Fruit fly (Drosophila melanogaster): ENCODE results near the gene CG8838.
A peak's percentile ranks its signal among the peaks of the same experiment; 100 is the strongest.

The CG8838 gene

dm6 chr2L:3375611-3376010, 18.2 kb downstream of the CG8838 start, which contains the start of gene CG15412:
Gene CG15412, minus strand, starts transcription at chr2L:3375711.
- TF ChIP-seq woc (GFP tag; optimal IDR thresholded peaks at IDR 0.05) (no peak), foxo (GFP tag; optimal IDR thresholded peaks at IDR 0.05) (no peak), pan (optimal IDR thresholded peaks at IDR 0.05) (no peak), h (GFP tag; optimal IDR thresholded peaks at IDR 0.05) (no peak), Vsx2 (GFP tag; optimal IDR thresholded peaks at IDR 0.05; ENCODE audit: partially characterized antibody) (no peak), OdsH (GFP tag; optimal IDR thresholded peaks at IDR 0.05) (no peak), Hr78 (GFP tag; optimal IDR thresholded peaks at IDR 0.05) (no peak), sage (GFP tag; optimal IDR thresholded peaks at IDR 0.05) (no peak)

dm6 chr2L:3376684-3377086, 19.2 kb downstream of the CG8838 start, which contains the start of the genes CG9662 and Ptpa:
Gene CG9662, minus strand, starts transcription at chr2L:3376737.
Gene Ptpa, plus strand, starts transcription at chr2L:3377002.
- TF ChIP-seq Dif (GFP tag; optimal IDR thresholded peaks at IDR 0.05; ENCODE audit: partially characterized antibody) (no peak), Dfd (GFP tag; optimal IDR thresholded peaks at IDR 0.05) (no peak), Jra (GFP tag; optimal IDR thresholded peaks at IDR 0.05) (peak; percentile 53), CG32264 (GFP tag; optimal IDR thresholded peaks at IDR 0.05) (peak; percentile 58), OdsH (GFP tag; optimal IDR thresholded peaks at IDR 0.05) (peak; percentile 42), foxo (GFP tag; optimal IDR thresholded peaks at IDR 0.05) (peak in 1 of 2 experiments; percentile 81), sv (GFP tag; optimal IDR thresholded peaks at IDR 0.05) (peak; percentile 46), Sp1 (GFP tag; optimal IDR thresholded peaks at IDR 0.05) (peak; percentile 63), Abd-B (GFP tag; optimal IDR thresholded peaks at IDR 0.05) (no peak), fru (GFP tag; optimal IDR thresholded peaks at IDR 0.05) (peak; percentile 72), Vsx2 (GFP tag; optimal IDR thresholded peaks at IDR 0.05; ENCODE audit: partially characterized antibody) (no peak), Hnf4 (GFP tag; optimal IDR thresholded peaks at IDR 0.05) (peak; percentile 82), CG9705 (GFP tag; optimal IDR thresholded peaks at IDR 0.05) (peak; percentile 59), dsf (GFP tag; optimal IDR thresholded peaks at IDR 0.05; ENCODE audit: borderline replicate concordance) (peak; percentile 38), psq (GFP tag; optimal IDR thresholded peaks at IDR 0.05) (peak; percentile 38), Myc (optimal IDR thresholded peaks at IDR 0.05) (peak; percentile 29), dl (GFP tag; optimal IDR thresholded peaks at IDR 0.05; ENCODE audit: insufficient read depth in 1 of 2, partially characterized antibody in 2 of 2) (no peak), Hr78 (GFP tag; optimal IDR thresholded peaks at IDR 0.05) (no peak), Rel (GFP tag; optimal IDR thresholded peaks at IDR 0.05) (no peak), Rel (tag; optimal IDR thresholded peaks at IDR 0.05) (peak; percentile 53), Hr83 (GFP tag; optimal IDR thresholded peaks at IDR 0.05; ENCODE audit: poor library complexity, severe bottlenecking) (peak; percentile 9), lola (GFP tag; optimal IDR thresholded peaks at IDR 0.05) (no peak), HLH106 (tag; optimal IDR thresholded peaks at IDR 0.05) (peak; percentile 77), woc (GFP tag; optimal IDR thresholded peaks at IDR 0.05) (peak; percentile 79), dmrt93B (GFP tag; optimal IDR thresholded peaks at IDR 0.05) (peak; percentile 64), pan (optimal IDR thresholded peaks at IDR 0.05) (no peak), jim (GFP tag; optimal IDR thresholded peaks at IDR 0.05) (peak; percentile 0), brk (GFP tag; optimal IDR thresholded peaks at IDR 0.05) (no peak), br (GFP tag; optimal IDR thresholded peaks at IDR 0.05) (peak; percentile 54), CrebA (GFP tag; optimal IDR thresholded peaks at IDR 0.05; ENCODE audit: borderline replicate concordance) (no peak), h (GFP tag; optimal IDR thresholded peaks at IDR 0.05) (peak; percentile 71), tai (GFP tag; optimal IDR thresholded peaks at IDR 0.05) (no peak), rgr (GFP tag; optimal IDR thresholded peaks at IDR 0.05) (peak; percentile 73), Mio (GFP tag; optimal IDR thresholded peaks at IDR 0.05) (no peak), GATAd (GFP tag; optimal IDR thresholded peaks at IDR 0.05) (no peak), ey (GFP tag; optimal IDR thresholded peaks at IDR 0.05) (peak; percentile 79), usp (GFP tag; optimal IDR thresholded peaks at IDR 0.05) (no peak), sage (GFP tag; optimal IDR thresholded peaks at IDR 0.05) (no peak), N (GFP tag; optimal IDR thresholded peaks at IDR 0.05) (no peak)

dm6 chr2L:3387643-3388042, 30.2 kb downstream of the CG8838 start, which contains the start of gene Sfp23F:
Gene Sfp23F, minus strand, starts transcription at chr2L:3387743.
- TF ChIP-seq br (GFP tag; optimal IDR thresholded peaks at IDR 0.05) (no peak), ey (GFP tag; optimal IDR thresholded peaks at IDR 0.05) (no peak), Abd-B (GFP tag; optimal IDR thresholded peaks at IDR 0.05) (no peak), jim (GFP tag; optimal IDR thresholded peaks at IDR 0.05) (no peak), foxo (GFP tag; optimal IDR thresholded peaks at IDR 0.05) (no peak), OdsH (GFP tag; optimal IDR thresholded peaks at IDR 0.05) (no peak), Dif (GFP tag; optimal IDR thresholded peaks at IDR 0.05; ENCODE audit: partially characterized antibody) (no peak), Hnf4 (GFP tag; optimal IDR thresholded peaks at IDR 0.05) (no peak), CG32264 (GFP tag; optimal IDR thresholded peaks at IDR 0.05) (no peak), sv (GFP tag; optimal IDR thresholded peaks at IDR 0.05) (no peak), Hr78 (GFP tag; optimal IDR thresholded peaks at IDR 0.05) (no peak), dl (GFP tag; optimal IDR thresholded peaks at IDR 0.05; ENCODE audit: insufficient read depth in 1 of 2, partially characterized antibody in 2 of 2) (no peak)

All from whole organism, wandering third instar larva.